Worm (Caenorhabditis elegans) whole organism, late embryonic: ENCODE data around the gene oac-22.

Experiments used
- ceh-31 ChIP-seq: sonication (generic microtip); optimal IDR thresholded peaks from 2 replicates; lab custom pipeline; 2016; ENCODE audit warnings: missing genetic modification characterization, missing compliant biosample characterization
- eyg-1 ChIP-seq: sonication (generic microtip); optimal IDR thresholded peaks from 2 replicates; lab custom pipeline; 2016; ENCODE audit warnings: missing genotype, missing genetic modification characterization, missing compliant biosample characterization
- madf-2 ChIP-seq: sonication (generic microtip); optimal IDR thresholded peaks from 2 replicates; lab custom pipeline; 2017; ENCODE audit warnings: missing genetic modification characterization, missing compliant biosample characterization
- pha-4 ChIP-seq: fragments of 150-350 bp; optimal IDR thresholded peaks from 2 replicates; lab custom pipeline; 2018; ENCODE audit warnings: missing biosample characterization, missing genetic modification reagents, missing genetic modification characterization
- pqm-1 ChIP-seq: sonication (generic microtip); optimal IDR thresholded peaks from 2 replicates; lab custom pipeline; 2016; ENCODE audit warnings: missing genetic modification characterization, missing compliant biosample characterization

DNA sequence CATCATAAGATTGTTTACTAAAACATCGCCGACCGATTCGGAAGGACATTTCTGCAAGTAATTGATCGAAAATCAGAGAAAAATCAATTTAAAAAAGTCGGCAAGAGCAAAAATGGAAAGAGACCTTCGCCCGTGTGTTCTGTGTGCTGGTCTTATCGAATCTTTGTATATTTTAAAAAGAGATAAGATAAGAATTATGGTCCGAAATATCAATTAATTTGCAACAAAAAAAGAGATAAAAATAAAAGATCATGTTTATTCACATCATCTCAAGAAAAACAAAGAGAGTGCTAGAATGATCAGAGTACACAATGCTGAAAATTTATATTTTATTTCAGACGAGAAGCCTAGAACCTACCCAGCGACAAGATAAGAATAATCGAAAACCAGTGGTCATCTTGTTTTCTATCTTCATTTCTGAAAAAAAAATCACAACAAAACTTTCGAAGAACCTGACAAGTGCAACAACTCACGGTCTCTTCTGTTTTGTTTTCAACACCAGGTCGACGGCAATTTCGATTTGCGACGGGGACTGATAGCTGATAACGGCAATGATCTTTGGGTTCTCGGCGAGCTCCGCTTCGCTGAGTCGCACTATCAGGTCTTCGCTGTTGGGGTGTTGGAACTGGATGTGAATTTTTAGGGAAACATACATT lies 7.1 kb upstream of the oac-22 start, which contains the start of gene F37C4.6:
- TF ChIP-seq ceh-31 (tag; lab: Kevin White, UChicago): no peak
- no peak for TF ChIP-seq pha-4 (tag; lab: Kevin White, UChicago)
- no peak for TF ChIP-seq eyg-1 (tag; lab: Kevin White, UChicago)
- TF ChIP-seq pqm-1 (tag; lab: Kevin White, UChicago): no peak
- no peak for TF ChIP-seq madf-2 (tag; lab: Kevin White, UChicago)
